Fruit fly (Drosophila melanogaster): ENCODE data around the gene Saysd1.

Saysd1 gene

dm6 chr3R:25238771-25239700 is 24.0 kb upstream of the Saysd1 start:
- TF ChIP-seq chinmo (GFP tag; IDR thresholded peaks at IDR 0.05; ENCODE audit: partially characterized antibody) (0 out of 4 replicates have a peak, but pooled peaks have one; percentile 44), cwo (GFP tag; optimal IDR thresholded peaks at IDR 0.05) (peak; percentile 64), CG12942 (GFP tag; optimal IDR thresholded peaks at IDR 0.05) (no peak), nom (GFP tag; optimal IDR thresholded peaks at IDR 0.05) (peak; percentile 46), sug (tag; optimal IDR thresholded peaks at IDR 0.05) (peak; percentile 84), Atf6 (GFP tag; IDR thresholded peaks at IDR 0.05) (0 out of 2 replicates have a peak, but pooled peaks have one; percentile 11), sna (GFP tag; IDR thresholded peaks at IDR 0.05; ENCODE audit: partially characterized antibody) (no peak), Eip74EF (GFP tag; optimal IDR thresholded peaks at IDR 0.05) (peak in 1 of 2 experiments; percentile 10)

DNA sequence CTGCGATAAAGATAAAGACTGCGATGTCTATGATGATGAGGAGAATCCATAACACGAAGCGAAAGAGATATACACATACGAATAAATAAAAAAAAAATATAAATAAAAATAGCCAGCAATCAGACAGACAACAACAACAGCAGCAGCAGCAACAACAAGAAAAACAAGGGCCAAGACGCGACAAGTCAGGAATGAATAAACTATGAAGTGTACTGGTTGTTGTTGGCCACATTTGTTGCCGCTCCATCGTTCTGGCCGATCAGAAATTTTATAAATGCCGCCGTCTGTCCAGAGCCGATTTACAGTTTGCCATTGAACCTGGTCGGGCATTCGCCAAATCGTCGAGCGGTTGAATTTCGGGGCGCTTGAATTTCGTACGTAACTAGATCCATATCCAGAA is 22.3 kb upstream of the Saysd1 start, which contains the start of gene Jhbp7:
Jhbp7 (plus strand) TSS at position 301 of the 400 bp plus-strand sequence.
- TF ChIP-seq CG4360 (GFP tag; IDR thresholded peaks at IDR 0.05): peak; percentile 64
- no peak for TF ChIP-seq pzg (GFP tag; optimal IDR thresholded peaks at IDR 0.05)
- no peak for TF ChIP-seq Ada2b (GFP tag; IDR thresholded peaks at IDR 0.05)
- no peak for TF ChIP-seq CG5953 (GFP tag; IDR thresholded peaks at IDR 0.05)
- TF ChIP-seq Atf-2 (GFP tag; optimal IDR thresholded peaks at IDR 0.05): no peak
- TF ChIP-seq oc (tag; optimal IDR thresholded peaks at IDR 0.05): no peak
- TF ChIP-seq CTCF (GFP tag; optimal IDR thresholded peaks at IDR 0.05): no peak
- no peak for TF ChIP-seq CG2116 (GFP tag; optimal IDR thresholded peaks at IDR 0.05)
- no peak for TF ChIP-seq Blimp-1 (GFP tag; optimal IDR thresholded peaks at IDR 0.05)
- no peak for TF ChIP-seq CG11560 (tag; IDR thresholded peaks at IDR 0.05)
- no peak for TF ChIP-seq Dfd (GFP tag; optimal IDR thresholded peaks at IDR 0.05)
- no peak for TF ChIP-seq CG5245 (GFP tag; optimal IDR thresholded peaks at IDR 0.05)
- TF ChIP-seq nom (GFP tag; optimal IDR thresholded peaks at IDR 0.05): peak; percentile 34
- TF ChIP-seq sug (tag; optimal IDR thresholded peaks at IDR 0.05): no peak
- TF ChIP-seq ara (GFP tag; IDR thresholded peaks at IDR 0.05): no peak
- no peak for TF ChIP-seq HmgZ (tag; optimal IDR thresholded peaks at IDR 0.05)

dm6 chr3R:25236121-25236520 is 21.1 kb upstream of the Saysd1 start:
- TF ChIP-seq mirr (GFP tag; optimal IDR thresholded peaks at IDR 0.05): peak; percentile 43
- peak; percentile 65 for TF ChIP-seq Med (GFP tag)
- TF ChIP-seq sug (tag; optimal IDR thresholded peaks at IDR 0.05): peak; percentile 3
- TF ChIP-seq sd (tag; optimal IDR thresholded peaks at IDR 0.05): peak; percentile 89
- no peak for TF ChIP-seq vfl (GFP tag; optimal IDR thresholded peaks at IDR 0.05)
- TF ChIP-seq CG13894 (tag; optimal IDR thresholded peaks at IDR 0.05): peak; percentile 4
- TF ChIP-seq CG6683 (GFP tag; optimal IDR thresholded peaks at IDR 0.05): no peak
- peak; percentile 30 for TF ChIP-seq CG12769 (tag; optimal IDR thresholded peaks at IDR 0.05)
- TF ChIP-seq MTF-1 (GFP tag; optimal IDR thresholded peaks at IDR 0.05; ENCODE audit: borderline replicate concordance): no peak
- no peak for TF ChIP-seq luna (GFP tag; optimal IDR thresholded peaks at IDR 0.05)
- TF ChIP-seq cwo (GFP tag; optimal IDR thresholded peaks at IDR 0.05): peak; percentile 52
- peak; percentile 62 for TF ChIP-seq abd-A (tag; optimal IDR thresholded peaks at IDR 0.05)
- peak; percentile 36; the same call in 1 of the 2 replicates for TF ChIP-seq vvl (GFP tag; IDR thresholded peaks at IDR 0.05)
- TF ChIP-seq slbo (GFP tag; IDR thresholded peaks at IDR 0.05): no peak
- TF ChIP-seq CG32767 (GFP tag; IDR thresholded peaks at IDR 0.05): no peak

All from whole organism, embryonic.